Fruit fly (Drosophila melanogaster): ENCODE data around the gene gskt.

gskt gene

DNA sequence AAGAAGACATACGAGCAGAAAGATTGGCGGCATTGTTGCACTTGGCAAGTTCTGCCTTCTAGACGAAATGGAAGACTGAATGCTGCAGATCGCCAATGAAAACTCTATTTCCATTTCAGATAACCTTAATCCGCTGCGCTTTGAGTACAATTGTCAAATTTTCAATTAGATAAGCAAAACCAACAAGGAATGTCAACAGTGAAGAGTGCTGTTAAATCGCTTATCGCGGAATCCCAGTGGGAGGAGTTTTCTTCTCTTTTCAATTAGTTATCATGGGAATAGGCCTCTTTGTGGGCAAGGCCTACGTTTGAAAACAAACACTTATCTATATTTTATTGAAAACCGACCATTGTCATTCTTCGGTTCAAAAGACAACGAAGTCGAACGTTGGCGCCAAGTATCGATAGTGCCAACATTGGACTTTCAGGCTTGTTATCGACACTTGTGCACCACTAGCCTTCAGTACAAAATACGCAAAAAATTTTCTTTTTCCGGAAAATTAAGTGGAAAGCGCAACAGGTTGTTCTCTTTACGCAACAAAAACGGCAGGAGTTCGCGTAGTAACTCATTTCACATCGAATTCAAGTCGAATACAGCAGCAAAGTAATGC lies 23.1 kb downstream of the gskt start, which contains the start of the genes Ugt35D1 and Gcn2 (continued):
- TF ChIP-seq emc (GFP tag; optimal IDR thresholded peaks at IDR 0.05) (no peak), CG7271 (tag; optimal IDR thresholded peaks at IDR 0.05) (no peak), CG11723 (GFP tag; optimal IDR thresholded peaks at IDR 0.05) (no peak), vvl (GFP tag; IDR thresholded peaks at IDR 0.05) (peak; percentile 54; the same call in 1 of the 2 replicates), CG12942 (GFP tag; optimal IDR thresholded peaks at IDR 0.05) (peak; percentile 18), nmo (GFP tag; optimal IDR thresholded peaks at IDR 0.05) (no peak), shn (GFP tag; optimal IDR thresholded peaks at IDR 0.05) (no peak), CG5245 (GFP tag; optimal IDR thresholded peaks at IDR 0.05) (peak; percentile 31), CG18262 (tag; optimal IDR thresholded peaks at IDR 0.05) (peak; percentile 40), Sry-δ (GFP tag; optimal IDR thresholded peaks at IDR 0.05) (peak; percentile 87), CoRest (tag; optimal IDR thresholded peaks at IDR 0.05) (no peak), pfk (GFP tag; optimal IDR thresholded peaks at IDR 0.05) (no peak), CG1832 (GFP tag; optimal IDR thresholded peaks at IDR 0.05) (no peak), CG43689 (GFP tag; IDR thresholded peaks at IDR 0.05) (no peak), slou (GFP tag; optimal IDR thresholded peaks at IDR 0.05) (no peak), B-H1 (GFP tag; IDR thresholded peaks at IDR 0.05) (no peak), CG13894 (tag; optimal IDR thresholded peaks at IDR 0.05) (no peak), Max (GFP tag; optimal IDR thresholded peaks at IDR 0.05) (peak; percentile 39), phol (tag; optimal IDR thresholded peaks at IDR 0.05) (no peak), Gug (GFP tag; IDR thresholded peaks at IDR 0.05) (no peak), exex (tag; optimal IDR thresholded peaks at IDR 0.05) (no peak), HLHmδ (GFP tag; optimal IDR thresholded peaks at IDR 0.05) (peak; percentile 74), stwl (tag; optimal IDR thresholded peaks at IDR 0.05) (peak; percentile 46), Hand (GFP tag; optimal IDR thresholded peaks at IDR 0.05) (no peak), Hmr (GFP tag; optimal IDR thresholded peaks at IDR 0.05) (no peak), mam (GFP tag; optimal IDR thresholded peaks at IDR 0.05) (no peak), CG14860 (GFP tag; IDR thresholded peaks at IDR 0.05; ENCODE audit: partially characterized antibody) (peak; percentile 53; the same call in 2 of the 3 replicates), CG3163 (GFP tag; optimal IDR thresholded peaks at IDR 0.05) (no peak), ssp (GFP tag; IDR thresholded peaks at IDR 0.05) (no peak), grn (GFP tag; optimal IDR thresholded peaks at IDR 0.05) (no peak), psq (GFP tag; optimal IDR thresholded peaks at IDR 0.05) (no peak), p53 (GFP tag; optimal IDR thresholded peaks at IDR 0.05) (no peak), dimm (GFP tag; IDR thresholded peaks at IDR 0.05) (no peak), C15 (GFP tag; IDR thresholded peaks at IDR 0.05) (no peak), chinmo (GFP tag; IDR thresholded peaks at IDR 0.05; ENCODE audit: partially characterized antibody) (0 out of 4 replicates have a peak, but pooled peaks have one; percentile 55), ci (GFP tag; IDR thresholded peaks at IDR 0.05) (peak; percentile 83), MESR4 (GFP tag; optimal IDR thresholded peaks at IDR 0.05) (peak; percentile 5), pan (optimal IDR thresholded peaks at IDR 0.05) (no peak), pan (GFP tag; optimal IDR thresholded peaks at IDR 0.05 in 1 of 2, IDR thresholded peaks at IDR 0.05 in 1 of 2) (peak in 1 of 2 experiments; percentile 55), org-1 (GFP tag; optimal IDR thresholded peaks at IDR 0.05) (peak; percentile 45), Sox100B (GFP tag; optimal IDR thresholded peaks at IDR 0.05) (no peak), bowl (GFP tag; IDR thresholded peaks at IDR 0.05) (no peak), Meics (GFP tag; optimal IDR thresholded peaks at IDR 0.05) (no peak), CG11093 (GFP tag; IDR thresholded peaks at IDR 0.05) (peak; percentile 37; the same call in 1 of the 3 replicates), CG8924 (tag; optimal IDR thresholded peaks at IDR 0.05) (no peak), CG17359 (tag; optimal IDR thresholded peaks at IDR 0.05) (peak; percentile 77), CG31365 (tag; optimal IDR thresholded peaks at IDR 0.05) (no peak), insv (GFP tag; optimal IDR thresholded peaks at IDR 0.05) (peak in 1 of 2 experiments; percentile 3), B-H2 (GFP tag; optimal IDR thresholded peaks at IDR 0.05) (no peak), jumu (GFP tag; optimal IDR thresholded peaks at IDR 0.05) (no peak), CG1792 (GFP tag; optimal IDR thresholded peaks at IDR 0.05) (peak; percentile 76)
